Worm (Caenorhabditis elegans): ENCODE results near the gene frpr-13.

- TF ChIP-seq egrh-3 (GFP tag; IDR thresholded peaks at IDR 0.05) (no peak), nhr-120 (GFP tag; IDR thresholded peaks at IDR 0.05) (no peak), K12H6.12 (tag; optimal IDR thresholded peaks at IDR 0.05) (no peak), lsl-1 (GFP tag; optimal IDR thresholded peaks at IDR 0.05) (no peak), lin-40 (tag; optimal IDR thresholded peaks at IDR 0.05) (no peak), B0261.1 (tag; optimal IDR thresholded peaks at IDR 0.05) (no peak), ama-1 (optimal IDR thresholded peaks at IDR 0.05) (no peak), ama-1 (GFP tag; optimal IDR thresholded peaks at IDR 0.05) (no peak), T26A5.8 (tag; optimal IDR thresholded peaks at IDR 0.05) (no peak), pha-4 (tag; optimal IDR thresholded peaks at IDR 0.05) (no peak), nfyb-1 (GFP tag; IDR thresholded peaks at IDR 0.05) (no peak), hmg-20 (GFP tag; IDR thresholded peaks at IDR 0.05) (no peak)
Measured at ce11 chrV:8943963-8944362, 45.1 kb downstream of the frpr-13 start, which contains the start of gene T19A5.3.

All from whole organism, young adult.